Fruit fly (Drosophila melanogaster): Measurements from ENCODE around the gene CG13771.
A peak's percentile ranks its signal among the peaks of the same experiment; 100 is the strongest.

Gene CG13771

dm6 chr2L:6648163-6648628 is 15.2 kb downstream of the CG13771 start (continued):
- peak; percentile 72 for TF ChIP-seq dimm (GFP tag; IDR thresholded peaks at IDR 0.05)
- TF ChIP-seq al (GFP tag; IDR thresholded peaks at IDR 0.05), result peak; percentile 91
- peak; percentile 83 for TF ChIP-seq toy (GFP tag; IDR thresholded peaks at IDR 0.05)
- TF ChIP-seq Mad (GFP tag; optimal IDR thresholded peaks at IDR 0.05), result peak; percentile 95
- TF ChIP-seq Side (GFP tag; optimal IDR thresholded peaks at IDR 0.05), result peak; percentile 88
- TF ChIP-seq MBD-R2 (GFP tag; IDR thresholded peaks at IDR 0.05), result peak; percentile 79
- peak; percentile 85 for TF ChIP-seq Ets97D (GFP tag; optimal IDR thresholded peaks at IDR 0.05)
- no peak for TF ChIP-seq dan (GFP tag; IDR thresholded peaks at IDR 0.05)
- peak; percentile 89 for TF ChIP-seq CG18011 (GFP tag; optimal IDR thresholded peaks at IDR 0.05)
- peak; percentile 82 for TF ChIP-seq jigr1 (GFP tag; IDR thresholded peaks at IDR 0.05)
- peak; percentile 76 for TF ChIP-seq Vsx1 (GFP tag; optimal IDR thresholded peaks at IDR 0.05)
- peak; percentile 56 for TF ChIP-seq Sry-δ (GFP tag; optimal IDR thresholded peaks at IDR 0.05)
- no peak for TF ChIP-seq Bgb (GFP tag; IDR thresholded peaks at IDR 0.05; ENCODE audit: partially characterized antibody)
- peak; percentile 98 for TF ChIP-seq gem (tag; optimal IDR thresholded peaks at IDR 0.05)
- peak; percentile 95 for TF ChIP-seq CG18262 (tag; optimal IDR thresholded peaks at IDR 0.05)
- TF ChIP-seq scrt (GFP tag; optimal IDR thresholded peaks at IDR 0.05), result peak; percentile 89
- peak; percentile 93 for TF ChIP-seq CG12769 (tag; optimal IDR thresholded peaks at IDR 0.05)
- TF ChIP-seq CG14441 (GFP tag; IDR thresholded peaks at IDR 0.05), result peak; percentile 92
- TF ChIP-seq CG15011 (GFP tag; optimal IDR thresholded peaks at IDR 0.05), result peak; percentile 95
- TF ChIP-seq CG8944 (GFP tag; optimal IDR thresholded peaks at IDR 0.05), result peak; percentile 89
- peak; percentile 96 for TF ChIP-seq BtbVII (GFP tag; optimal IDR thresholded peaks at IDR 0.05)
- TF ChIP-seq pum (GFP tag; optimal IDR thresholded peaks at IDR 0.05), result peak; percentile 91
- TF ChIP-seq CG7271 (tag; optimal IDR thresholded peaks at IDR 0.05), result peak; percentile 74
- TF ChIP-seq sima (GFP tag; optimal IDR thresholded peaks at IDR 0.05), result peak; percentile 76
- TF ChIP-seq zen (tag; optimal IDR thresholded peaks at IDR 0.05), result peak; percentile 87
- peak; percentile 85 for TF ChIP-seq CG14667 (GFP tag; IDR thresholded peaks at IDR 0.05)
- TF ChIP-seq CG9876 (GFP tag; optimal IDR thresholded peaks at IDR 0.05), result peak; percentile 77
- TF ChIP-seq unpg (GFP tag; optimal IDR thresholded peaks at IDR 0.05), result peak; percentile 96
- TF ChIP-seq stc (GFP tag; IDR thresholded peaks at IDR 0.05), result peak; percentile 92
- peak; percentile 88 for TF ChIP-seq wor (GFP tag; IDR thresholded peaks at IDR 0.05)
- peak; percentile 96 for TF ChIP-seq CG8924 (tag; optimal IDR thresholded peaks at IDR 0.05)
- TF ChIP-seq Atf-2 (GFP tag; optimal IDR thresholded peaks at IDR 0.05), result peak; percentile 87
- TF ChIP-seq bab2 (GFP tag; optimal IDR thresholded peaks at IDR 0.05), result peak; percentile 93
- no peak for TF ChIP-seq Opbp (GFP tag; IDR thresholded peaks at IDR 0.05; ENCODE audit: partially characterized antibody)
- TF ChIP-seq slbo (GFP tag; IDR thresholded peaks at IDR 0.05), result peak; percentile 95
- peak; percentile 61 for TF ChIP-seq Adf1 (GFP tag; IDR thresholded peaks at IDR 0.05)
- peak; percentile 95 for TF ChIP-seq Sox100B (GFP tag; optimal IDR thresholded peaks at IDR 0.05)
- TF ChIP-seq wek (GFP tag; optimal IDR thresholded peaks at IDR 0.05), result peak; percentile 79
- TF ChIP-seq ems (GFP tag; optimal IDR thresholded peaks at IDR 0.05), result peak; percentile 88
- TF ChIP-seq Hey (tag; optimal IDR thresholded peaks at IDR 0.05), result no peak
- peak; percentile 47 for TF ChIP-seq CG15479 (GFP tag; optimal IDR thresholded peaks at IDR 0.05)
- TF ChIP-seq CG30431 (GFP tag; optimal IDR thresholded peaks at IDR 0.05), result peak; percentile 88
- TF ChIP-seq Elba2 (GFP tag; optimal IDR thresholded peaks at IDR 0.05), result peak; percentile 40
- TF ChIP-seq B-H2 (GFP tag; optimal IDR thresholded peaks at IDR 0.05), result peak; percentile 95
- peak; percentile 97 for TF ChIP-seq CG12104 (GFP tag; optimal IDR thresholded peaks at IDR 0.05)
- TF ChIP-seq Doc3 (GFP tag; IDR thresholded peaks at IDR 0.05; ENCODE audit: partially characterized antibody), result no peak
- peak; percentile 92 for TF ChIP-seq CG17385 (GFP tag; optimal IDR thresholded peaks at IDR 0.05)
- TF ChIP-seq CG1529 (GFP tag; optimal IDR thresholded peaks at IDR 0.05), result peak; percentile 89
- TF ChIP-seq dmrt99B (tag; optimal IDR thresholded peaks at IDR 0.05), result peak; percentile 96
- TF ChIP-seq grn (GFP tag; optimal IDR thresholded peaks at IDR 0.05), result peak; percentile 79
- TF ChIP-seq Tbp (GFP tag; optimal IDR thresholded peaks at IDR 0.05), result no peak
